Worm (Caenorhabditis elegans) whole organism, L3 larva: ENCODE results near the gene C04E6.13.

ENCODE experiments used
- R02D3.7 ChIP-seq: fragments of 150-350 bp; optimal IDR thresholded peaks from 2 replicates; lab custom pipeline; 2014; ENCODE audit warnings: missing biosample characterization, missing genetic modification characterization
- ZK546.5 ChIP-seq: sonication (generic microtip); optimal IDR thresholded peaks from 2 replicates; lab custom pipeline; 2017; ENCODE audit warnings: missing biosample characterization, missing genetic modification characterization
- ama-1 ChIP-seq: fragments of 150-350 bp; optimal IDR thresholded peaks from 2 replicates; lab custom pipeline; 2018
- ceh-16 ChIP-seq: sonication (generic microtip); optimal IDR thresholded peaks from 2 replicates; lab custom pipeline; 2017; ENCODE audit warnings: missing biosample characterization, missing genetic modification characterization
- ceh-28 ChIP-seq: fragments of 150-350 bp; optimal IDR thresholded peaks from 2 replicates; lab custom pipeline; 2014; ENCODE audit warnings: missing biosample characterization, missing genetic modification reagents, missing genetic modification characterization
- ceh-82 ChIP-seq: fragments of 150-350 bp; optimal IDR thresholded peaks from 2 replicates; lab custom pipeline; 2014; ENCODE audit warnings: missing biosample characterization, missing genetic modification characterization
- ceh-9 ChIP-seq: sonication (generic microtip); optimal IDR thresholded peaks from 2 replicates; lab custom pipeline; 2018; ENCODE audit warnings: missing biosample characterization, missing genetic modification characterization
- egl-27 ChIP-seq: sonication (generic microtip); optimal IDR thresholded peaks from 4 replicates; lab custom pipeline; 2017; ENCODE audit warnings: missing biosample characterization, missing genetic modification reagents, missing genetic modification characterization
- egl-5 ChIP-seq: fragments of 150-350 bp; optimal IDR thresholded peaks from 2 replicates; lab custom pipeline; 2017; ENCODE audit warnings: missing biosample characterization, missing genetic modification reagents, missing genetic modification characterization, inconsistent platforms
- elt-1 ChIP-seq: fragments of 150-350 bp; optimal IDR thresholded peaks from 2 replicates; lab custom pipeline; 2014; ENCODE audit warnings: missing biosample characterization, missing genetic modification characterization
- eor-1 ChIP-seq, 2 experiments: fragments of 150-350 bp; optimal IDR thresholded peaks; 2 replicates each; lab custom pipeline; 2014 to 2018; ENCODE audit warnings: missing biosample characterization in 2 of 2, missing genetic modification characterization in 2 of 2
- fkh-10 ChIP-seq: sonication (generic microtip); optimal IDR thresholded peaks from 2 replicates; lab custom pipeline; 2017; ENCODE audit warnings: missing biosample characterization, missing genetic modification reagents, missing genetic modification characterization
- fkh-2 ChIP-seq: fragments of 150-350 bp; optimal IDR thresholded peaks from 2 replicates; lab custom pipeline; 2014; ENCODE audit warnings: missing biosample characterization, missing genetic modification reagents, missing genetic modification characterization
- fos-1 ChIP-seq: fragments of 150-350 bp; optimal IDR thresholded peaks from 2 replicates; lab custom pipeline; 2014; ENCODE audit warnings: missing biosample characterization, missing genetic modification characterization
- hmg-11 ChIP-seq: sonication (generic microtip); optimal IDR thresholded peaks from 2 replicates; lab custom pipeline; 2016; ENCODE audit warnings: missing genetic modification characterization, missing compliant biosample characterization
- jun-1 ChIP-seq: fragments of 150-350 bp; optimal IDR thresholded peaks from 2 replicates; lab custom pipeline; 2014; ENCODE audit warnings: missing biosample characterization, missing genetic modification reagents, missing genetic modification characterization
- lin-15B ChIP-seq: fragments of 150-350 bp; optimal IDR thresholded peaks from 2 replicates; lab custom pipeline; 2014; ENCODE audit warnings: missing biosample characterization, missing genetic modification characterization
- lin-39 ChIP-seq: fragments of 150-350 bp; optimal IDR thresholded peaks from 2 replicates; lab custom pipeline; 2018; ENCODE audit warnings: missing biosample characterization, missing genetic modification reagents, missing genetic modification characterization
- lsy-12 ChIP-seq: sonication (generic microtip); optimal IDR thresholded peaks from 2 replicates; lab custom pipeline; 2016; ENCODE audit warnings: mild to moderate bottlenecking, missing genetic modification characterization, missing compliant biosample characterization
- mdl-1 ChIP-seq: fragments of 150-350 bp; optimal IDR thresholded peaks from 2 replicates; lab custom pipeline; 2014; ENCODE audit warnings: missing biosample characterization, missing genetic modification characterization
- mml-1 ChIP-seq: fragments of 150-350 bp; sonication (generic microtip); optimal IDR thresholded peaks from 3 replicates; lab custom pipeline; 2014; ENCODE audit warnings: missing biosample characterization, missing genetic modification characterization
- nhr-11 ChIP-seq: fragments of 150-350 bp; optimal IDR thresholded peaks from 2 replicates; lab custom pipeline; 2014; ENCODE audit warnings: missing biosample characterization, missing genetic modification characterization
- nhr-12 ChIP-seq: fragments of 150-350 bp; optimal IDR thresholded peaks from 2 replicates; lab custom pipeline; 2014; ENCODE audit warnings: missing biosample characterization, missing genetic modification characterization
- nhr-23 ChIP-seq: fragments of 150-350 bp; optimal IDR thresholded peaks from 2 replicates; lab custom pipeline; 2014; ENCODE audit warnings: missing biosample characterization, missing genetic modification reagents, missing genetic modification characterization
- nhr-28 ChIP-seq: fragments of 150-350 bp; optimal IDR thresholded peaks from 2 replicates; lab custom pipeline; 2014; ENCODE audit warnings: missing biosample characterization, missing genetic modification characterization
- nhr-76 ChIP-seq: fragments of 150-350 bp; sonication (generic microtip); optimal IDR thresholded peaks from 5 replicates; lab custom pipeline; 2014; ENCODE audit warnings: missing biosample characterization, missing genetic modification characterization
- nhr-77 ChIP-seq: fragments of 150-350 bp; optimal IDR thresholded peaks from 2 replicates; lab custom pipeline; 2014; ENCODE audit warnings: missing biosample characterization, missing genetic modification characterization
- pha-4 ChIP-seq: fragments of 150-350 bp; optimal IDR thresholded peaks from 2 replicates; lab custom pipeline; 2014; ENCODE audit warnings: missing biosample characterization, missing genetic modification reagents, missing genetic modification characterization
- pqm-1 ChIP-seq: fragments of 150-350 bp; optimal IDR thresholded peaks from 2 replicates; lab custom pipeline; 2017; ENCODE audit warnings: missing biosample characterization, missing genetic modification characterization, inconsistent platforms
- sea-2 ChIP-seq: fragments of 150-350 bp; sonication (generic microtip); optimal IDR thresholded peaks from 4 replicates; lab custom pipeline; 2014; ENCODE audit warnings: missing biosample characterization, missing genetic modification reagents, missing genetic modification characterization
- snpc-4 ChIP-seq: fragments of 150-350 bp; optimal IDR thresholded peaks from 2 replicates; lab custom pipeline; 2014; ENCODE audit warnings: missing biosample characterization, missing genetic modification characterization
- tbx-2 ChIP-seq: sonication (generic microtip); optimal IDR thresholded peaks from 2 replicates; lab custom pipeline; 2016; ENCODE audit warnings: mild to moderate bottlenecking, missing genetic modification characterization, missing compliant biosample characterization
- unc-62 ChIP-seq: fragments of 150-350 bp; sonication (generic microtip); optimal IDR thresholded peaks from 4 replicates; lab custom pipeline; 2014; ENCODE audit warnings: missing biosample characterization, missing genetic modification reagents, missing genetic modification characterization
- zag-1 ChIP-seq: fragments of 150-350 bp; optimal IDR thresholded peaks from 2 replicates; lab custom pipeline; 2014; ENCODE audit warnings: missing biosample characterization, missing genetic modification characterization
- ztf-11 ChIP-seq: fragments of 150-350 bp; optimal IDR thresholded peaks from 2 replicates; lab custom pipeline; 2014; ENCODE audit warnings: missing biosample characterization, missing genetic modification characterization

C04E6.13 gene

DNA sequence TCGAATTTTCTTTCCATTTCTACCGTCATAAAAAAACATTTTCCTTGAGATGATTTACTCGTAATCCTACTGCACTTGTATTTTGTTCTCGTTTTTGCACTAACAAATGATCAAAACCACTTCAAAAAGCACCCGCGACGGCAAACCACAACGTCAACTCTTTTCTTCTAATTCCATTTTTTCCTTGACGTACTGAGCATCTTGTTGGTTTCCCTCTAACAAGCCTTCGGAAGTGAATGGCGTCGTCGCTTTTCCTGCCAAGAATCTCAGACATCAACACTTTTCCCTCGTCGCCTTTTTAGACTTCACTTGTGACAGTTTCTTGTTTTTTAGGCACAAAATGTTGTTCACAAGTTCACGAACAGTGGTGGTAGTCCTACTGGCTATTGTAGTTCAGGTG, at the start of gene C04E6.13:
C04E6.13 (plus strand) TSS at position 301 of the 400 bp plus-strand sequence.
- TF ChIP-seq jun-1 (tag; lab: Kevin White, UChicago) (no peak), egl-5 (tag; lab: Kevin White, UChicago) (no peak), unc-62 (GFP tag; lab: Kevin White, UChicago) (no peak), pha-4 (tag; lab: Kevin White, UChicago) (no peak)

DNA sequence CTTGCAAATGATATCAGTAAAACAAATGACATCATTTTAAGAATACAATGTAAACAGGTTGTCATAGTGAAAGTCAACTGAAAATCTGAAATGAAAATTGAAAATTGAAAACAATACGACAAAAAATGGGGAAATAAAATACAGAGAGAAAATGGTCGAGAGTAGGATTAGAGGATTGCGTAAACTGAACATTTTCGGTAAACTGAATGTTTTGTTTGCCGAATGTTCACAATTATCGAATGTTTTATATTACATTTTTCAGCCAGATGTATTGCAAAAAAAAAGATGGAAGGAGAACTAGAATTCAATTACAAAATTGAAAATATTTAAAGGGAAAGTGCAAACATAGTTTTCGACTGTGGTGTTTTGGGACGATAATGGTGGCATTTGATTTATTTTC, 47.4 kb upstream of the C04E6.13 start, which contains the start of gene F26F12.5:
F26F12.5 (minus strand) TSS at position 101 of the 400 bp plus-strand sequence.
- TF ChIP-seq sea-2 (GFP tag; lab: Kevin White, UChicago) (no peak), lsy-12 (no peak), R02D3.7 (tag; lab: Kevin White, UChicago) (no peak), nhr-76 (tag; lab: Kevin White, UChicago) (no peak), lin-39 (tag; lab: Kevin White, UChicago) (no peak), fkh-2 (no peak), fkh-10 (GFP tag; lab: Kevin White, UChicago) (no peak), nhr-77 (no peak), mdl-1 (tag; lab: Kevin White, UChicago) (no peak), pqm-1 (tag; lab: Kevin White, UChicago) (no peak), eor-1 (tag; optimal IDR thresholded peaks at IDR 0.05; lab: Kevin White, UChicago) (no peak), tbx-2 (no peak), nhr-11 (tag; lab: Kevin White, UChicago) (no peak), ceh-16 (tag; lab: Kevin White, UChicago) (no peak), zag-1 (tag; lab: Kevin White, UChicago) (no peak), ztf-11 (tag; lab: Kevin White, UChicago) (no peak), egl-27 (tag; lab: Kevin White, UChicago) (no peak), pha-4 (tag; lab: Kevin White, UChicago) (no peak), nhr-28 (tag; lab: Kevin White, UChicago) (no peak)
- TF ChIP-seq, all 47 proteins: peak for 0

DNA sequence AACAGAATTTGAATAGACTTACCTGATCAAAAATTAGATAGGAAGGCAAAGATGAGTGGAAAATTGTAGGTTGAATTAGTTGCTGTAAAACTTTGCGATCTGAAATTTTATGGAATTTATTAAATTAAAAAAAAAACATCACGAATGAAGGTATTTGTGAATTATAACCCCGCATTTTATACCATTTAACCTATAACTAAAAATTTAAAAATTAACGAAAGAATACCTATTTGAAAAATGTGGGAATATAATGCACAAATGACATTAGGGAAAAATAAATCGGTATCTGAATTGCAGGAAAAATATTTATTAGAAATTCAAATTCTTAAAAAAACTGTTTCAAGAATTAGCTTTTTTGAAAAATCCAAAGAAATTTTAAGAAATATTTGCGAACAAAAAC, 43.3 kb upstream of the C04E6.13 start, which contains the start of gene F26F12.4:
F26F12.4 (minus strand) TSS at position 101 of the 400 bp plus-strand sequence.
- TF ChIP-seq fkh-2 (no peak), sea-2 (GFP tag; lab: Kevin White, UChicago) (no peak), snpc-4 (no peak), ceh-28 (tag; lab: Kevin White, UChicago) (no peak), nhr-11 (tag; lab: Kevin White, UChicago) (no peak), hmg-11 (no peak), pha-4 (tag; lab: Kevin White, UChicago) (no peak), mml-1 (tag; lab: Kevin White, UChicago) (no peak), fos-1 (tag; lab: Kevin White, UChicago) (no peak), elt-1 (tag; lab: Kevin White, UChicago) (no peak), tbx-2 (no peak), ama-1 (lab: Kevin White, UChicago) (no peak)

DNA sequence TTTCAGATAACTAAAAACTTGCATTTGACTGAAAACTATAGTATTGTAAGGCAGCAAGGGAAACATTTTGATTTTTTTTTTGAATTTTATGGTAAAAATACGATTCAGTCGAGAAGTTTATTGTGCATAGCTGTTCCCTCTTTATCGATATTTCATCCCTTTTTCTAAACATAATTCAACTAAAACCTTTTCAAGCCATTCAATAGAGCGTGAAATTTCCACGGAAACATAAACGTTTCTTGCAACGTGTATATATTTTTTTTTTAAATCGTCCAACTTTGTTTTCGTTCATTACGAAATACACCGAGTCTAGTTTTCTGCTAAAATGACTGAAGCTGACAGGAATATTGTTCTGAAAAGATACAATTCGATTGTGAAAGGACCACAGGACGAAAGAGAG, 40.8 kb upstream of the C04E6.13 start, which contains the start of gene C02G6.2:
C02G6.2 (plus strand) TSS at position 301 of the 400 bp plus-strand sequence.
- no peak for TF ChIP-seq ZK546.5 (tag; lab: Kevin White, UChicago)

DNA sequence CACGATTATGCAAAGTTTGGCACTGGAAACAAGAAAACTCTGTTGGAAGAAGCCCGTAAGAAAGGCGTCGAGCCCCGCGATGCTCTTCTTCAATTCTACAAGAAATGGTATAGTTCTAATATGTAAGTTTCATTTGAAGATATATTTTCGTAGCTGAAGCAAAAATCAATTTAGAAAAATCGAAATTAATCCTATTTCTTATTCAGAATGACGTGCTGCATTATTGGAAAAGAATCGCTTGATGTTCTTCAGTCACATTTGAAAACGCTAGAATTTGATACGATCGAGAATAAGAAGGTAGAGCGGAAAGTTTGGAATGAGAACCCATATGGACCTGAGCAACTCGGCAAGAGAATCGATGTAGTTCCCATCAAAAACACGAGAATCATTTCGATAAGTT, 35.6 kb upstream of the C04E6.13 start:
- TF ChIP-seq lin-15B (tag; lab: Kevin White, UChicago) (no peak), ZK546.5 (tag; lab: Kevin White, UChicago) (no peak), fos-1 (tag; lab: Kevin White, UChicago) (no peak), ceh-28 (tag; lab: Kevin White, UChicago) (no peak), mdl-1 (tag; lab: Kevin White, UChicago) (no peak), fkh-2 (no peak)

DNA sequence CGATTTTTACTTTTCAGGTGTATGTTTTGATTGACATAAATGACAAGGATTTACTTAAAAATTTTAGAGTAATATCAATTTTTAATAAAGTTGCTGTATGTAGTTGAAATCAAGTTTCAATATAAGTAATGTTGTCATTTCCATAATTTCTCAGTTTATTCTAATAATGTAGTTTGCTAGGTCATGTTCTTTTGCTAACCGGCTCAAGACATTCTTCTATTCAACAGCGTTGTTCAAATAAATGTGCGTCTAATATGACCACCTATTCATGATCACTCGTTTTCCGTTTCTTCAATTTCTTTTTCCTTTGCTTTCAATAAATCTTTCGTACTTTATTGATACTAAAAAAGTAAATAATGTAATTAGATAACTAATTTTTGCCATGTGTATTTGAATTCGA, 32.5 kb upstream of the C04E6.13 start, which contains the start of gene C02G6.3:
C02G6.3 (plus strand) TSS at position 301 of the 400 bp plus-strand sequence.
- TF ChIP-seq ceh-9 (tag; lab: Kevin White, UChicago) (no peak), fos-1 (tag; lab: Kevin White, UChicago) (no peak), nhr-77 (no peak), ceh-82 (no peak), nhr-23 (tag; lab: Kevin White, UChicago) (no peak), elt-1 (tag; lab: Kevin White, UChicago) (no peak), egl-5 (tag; lab: Kevin White, UChicago) (no peak), pqm-1 (tag; lab: Kevin White, UChicago) (no peak), nhr-12 (tag; lab: Kevin White, UChicago) (no peak), sea-2 (GFP tag; lab: Kevin White, UChicago) (no peak), ama-1 (lab: Kevin White, UChicago) (no peak), snpc-4 (no peak), nhr-11 (tag; lab: Kevin White, UChicago) (no peak)
